Worm (Caenorhabditis elegans) whole organism, L3 larva: Measurements from ENCODE around the gene mics-1.
A peak's percentile ranks its signal among the peaks of the same experiment; 100 is the strongest.

ENCODE experiments used
- R02D3.7 ChIP-seq: fragments of 150-350 bp; optimal IDR thresholded peaks from 2 replicates; lab custom pipeline; 2014; ENCODE audit warnings: missing biosample characterization, missing genetic modification characterization
- ZK546.5 ChIP-seq: sonication (generic microtip); optimal IDR thresholded peaks from 2 replicates; lab custom pipeline; 2017; ENCODE audit warnings: missing biosample characterization, missing genetic modification characterization
- aly-2 ChIP-seq: fragments of 150-350 bp; optimal IDR thresholded peaks from 2 replicates; lab custom pipeline; 2014; ENCODE audit warnings: missing biosample characterization, missing genetic modification characterization
- ama-1 ChIP-seq: fragments of 150-350 bp; optimal IDR thresholded peaks from 2 replicates; lab custom pipeline; 2018
- ceh-16 ChIP-seq: sonication (generic microtip); optimal IDR thresholded peaks from 2 replicates; lab custom pipeline; 2017; ENCODE audit warnings: missing biosample characterization, missing genetic modification characterization
- ceh-28 ChIP-seq: fragments of 150-350 bp; optimal IDR thresholded peaks from 2 replicates; lab custom pipeline; 2014; ENCODE audit warnings: missing biosample characterization, missing genetic modification reagents, missing genetic modification characterization
- ceh-82 ChIP-seq: fragments of 150-350 bp; optimal IDR thresholded peaks from 2 replicates; lab custom pipeline; 2014; ENCODE audit warnings: missing biosample characterization, missing genetic modification characterization
- ceh-9 ChIP-seq: sonication (generic microtip); optimal IDR thresholded peaks from 2 replicates; lab custom pipeline; 2018; ENCODE audit warnings: missing biosample characterization, missing genetic modification characterization
- daf-12 ChIP-seq: fragments of 150-350 bp; optimal IDR thresholded peaks from 2 replicates; lab custom pipeline; 2014; ENCODE audit warnings: missing biosample characterization, missing genetic modification reagents, missing genetic modification characterization
- egl-27 ChIP-seq: sonication (generic microtip); optimal IDR thresholded peaks from 4 replicates; lab custom pipeline; 2017; ENCODE audit warnings: missing biosample characterization, missing genetic modification reagents, missing genetic modification characterization
- egl-5 ChIP-seq: fragments of 150-350 bp; optimal IDR thresholded peaks from 2 replicates; lab custom pipeline; 2017; ENCODE audit warnings: missing biosample characterization, missing genetic modification reagents, missing genetic modification characterization, inconsistent platforms
- elt-1 ChIP-seq: fragments of 150-350 bp; optimal IDR thresholded peaks from 2 replicates; lab custom pipeline; 2014; ENCODE audit warnings: missing biosample characterization, missing genetic modification characterization
- elt-2 ChIP-seq: sonication (generic microtip); optimal IDR thresholded peaks from 2 replicates; lab custom pipeline; 2016; ENCODE audit warnings: missing genetic modification reagents, mild to moderate bottlenecking, missing genetic modification characterization, missing compliant biosample characterization
- elt-3 ChIP-seq, 3 experiments: fragments of 150-350 bp in 1 of 3; sonication (generic microtip) in 2 of 3; optimal IDR thresholded peaks; 2 replicates in 2 of 3; 4 replicates in 1 of 3; lab custom pipeline; 2014 to 2017; ENCODE audit warnings: missing biosample characterization in 3 of 3, missing genetic modification characterization in 3 of 3
- eor-1 ChIP-seq, 2 experiments: fragments of 150-350 bp; optimal IDR thresholded peaks; 2 replicates each; lab custom pipeline; 2014 to 2018; ENCODE audit warnings: missing biosample characterization in 2 of 2, missing genetic modification characterization in 2 of 2
- fkh-10 ChIP-seq: sonication (generic microtip); optimal IDR thresholded peaks from 2 replicates; lab custom pipeline; 2017; ENCODE audit warnings: missing biosample characterization, missing genetic modification reagents, missing genetic modification characterization
- fkh-2 ChIP-seq: fragments of 150-350 bp; optimal IDR thresholded peaks from 2 replicates; lab custom pipeline; 2014; ENCODE audit warnings: missing biosample characterization, missing genetic modification reagents, missing genetic modification characterization
- fos-1 ChIP-seq: fragments of 150-350 bp; optimal IDR thresholded peaks from 2 replicates; lab custom pipeline; 2014; ENCODE audit warnings: missing biosample characterization, missing genetic modification characterization
- hmg-11 ChIP-seq: sonication (generic microtip); optimal IDR thresholded peaks from 2 replicates; lab custom pipeline; 2016; ENCODE audit warnings: missing genetic modification characterization, missing compliant biosample characterization
- jun-1 ChIP-seq: fragments of 150-350 bp; optimal IDR thresholded peaks from 2 replicates; lab custom pipeline; 2014; ENCODE audit warnings: missing biosample characterization, missing genetic modification reagents, missing genetic modification characterization
- lin-15B ChIP-seq: fragments of 150-350 bp; optimal IDR thresholded peaks from 2 replicates; lab custom pipeline; 2014; ENCODE audit warnings: missing biosample characterization, missing genetic modification characterization
- lin-39 ChIP-seq: fragments of 150-350 bp; optimal IDR thresholded peaks from 2 replicates; lab custom pipeline; 2018; ENCODE audit warnings: missing biosample characterization, missing genetic modification reagents, missing genetic modification characterization
- lsy-12 ChIP-seq: sonication (generic microtip); optimal IDR thresholded peaks from 2 replicates; lab custom pipeline; 2016; ENCODE audit warnings: mild to moderate bottlenecking, missing genetic modification characterization, missing compliant biosample characterization
- mdl-1 ChIP-seq: fragments of 150-350 bp; optimal IDR thresholded peaks from 2 replicates; lab custom pipeline; 2014; ENCODE audit warnings: missing biosample characterization, missing genetic modification characterization
- mml-1 ChIP-seq: fragments of 150-350 bp; sonication (generic microtip); optimal IDR thresholded peaks from 3 replicates; lab custom pipeline; 2014; ENCODE audit warnings: missing biosample characterization, missing genetic modification characterization
- nfya-1 ChIP-seq: sonication (generic microtip); optimal IDR thresholded peaks from 2 replicates; lab custom pipeline; 2017; ENCODE audit warnings: missing genetic modification characterization, mild to moderate bottlenecking, missing compliant biosample characterization, antibody characterized with exemption, moderate library complexity; ENCODE audit not compliant: insufficient read depth
- nhr-11 ChIP-seq: fragments of 150-350 bp; optimal IDR thresholded peaks from 2 replicates; lab custom pipeline; 2014; ENCODE audit warnings: missing biosample characterization, missing genetic modification characterization
- nhr-12 ChIP-seq: fragments of 150-350 bp; optimal IDR thresholded peaks from 2 replicates; lab custom pipeline; 2014; ENCODE audit warnings: missing biosample characterization, missing genetic modification characterization
- nhr-23 ChIP-seq: fragments of 150-350 bp; optimal IDR thresholded peaks from 2 replicates; lab custom pipeline; 2014; ENCODE audit warnings: missing biosample characterization, missing genetic modification reagents, missing genetic modification characterization
- nhr-237 ChIP-seq: fragments of 150-350 bp; optimal IDR thresholded peaks from 2 replicates; lab custom pipeline; 2014; ENCODE audit warnings: missing biosample characterization, missing genetic modification characterization
- nhr-25 ChIP-seq: sonication (generic microtip); optimal IDR thresholded peaks from 2 replicates; lab custom pipeline; 2017; ENCODE audit warnings: missing biosample characterization, missing genetic modification characterization
- nhr-28 ChIP-seq: fragments of 150-350 bp; optimal IDR thresholded peaks from 2 replicates; lab custom pipeline; 2014; ENCODE audit warnings: missing biosample characterization, missing genetic modification characterization
- nhr-43 ChIP-seq: sonication (generic microtip); optimal IDR thresholded peaks from 2 replicates; lab custom pipeline; 2016; ENCODE audit warnings: mild to moderate bottlenecking, missing genetic modification characterization, missing compliant biosample characterization; ENCODE audit not compliant: poor library complexity, severe bottlenecking
- nhr-67 ChIP-seq: fragments of 150-350 bp; optimal IDR thresholded peaks from 2 replicates; lab custom pipeline; 2014; ENCODE audit warnings: missing biosample characterization, missing genetic modification characterization
- nhr-76 ChIP-seq: fragments of 150-350 bp; sonication (generic microtip); optimal IDR thresholded peaks from 5 replicates; lab custom pipeline; 2014; ENCODE audit warnings: missing biosample characterization, missing genetic modification characterization
- nhr-77 ChIP-seq: fragments of 150-350 bp; optimal IDR thresholded peaks from 2 replicates; lab custom pipeline; 2014; ENCODE audit warnings: missing biosample characterization, missing genetic modification characterization
- pha-4 ChIP-seq: fragments of 150-350 bp; optimal IDR thresholded peaks from 2 replicates; lab custom pipeline; 2014; ENCODE audit warnings: missing biosample characterization, missing genetic modification reagents, missing genetic modification characterization
- pqm-1 ChIP-seq: fragments of 150-350 bp; optimal IDR thresholded peaks from 2 replicates; lab custom pipeline; 2017; ENCODE audit warnings: missing biosample characterization, missing genetic modification characterization, inconsistent platforms
- sea-2 ChIP-seq: fragments of 150-350 bp; sonication (generic microtip); optimal IDR thresholded peaks from 4 replicates; lab custom pipeline; 2014; ENCODE audit warnings: missing biosample characterization, missing genetic modification reagents, missing genetic modification characterization
- skn-1 ChIP-seq: fragments of 150-350 bp; optimal IDR thresholded peaks from 2 replicates; lab custom pipeline; 2014; ENCODE audit warnings: missing biosample characterization, missing genetic modification characterization
- snpc-4 ChIP-seq: fragments of 150-350 bp; optimal IDR thresholded peaks from 2 replicates; lab custom pipeline; 2014; ENCODE audit warnings: missing biosample characterization, missing genetic modification characterization
- tbx-2 ChIP-seq: sonication (generic microtip); optimal IDR thresholded peaks from 2 replicates; lab custom pipeline; 2016; ENCODE audit warnings: mild to moderate bottlenecking, missing genetic modification characterization, missing compliant biosample characterization
- unc-39 ChIP-seq: sonication (generic microtip); optimal IDR thresholded peaks from 4 replicates; lab custom pipeline; 2017; ENCODE audit warnings: missing biosample characterization, missing genetic modification characterization
- unc-62 ChIP-seq: fragments of 150-350 bp; sonication (generic microtip); optimal IDR thresholded peaks from 4 replicates; lab custom pipeline; 2014; ENCODE audit warnings: missing biosample characterization, missing genetic modification reagents, missing genetic modification characterization
- zag-1 ChIP-seq: fragments of 150-350 bp; optimal IDR thresholded peaks from 2 replicates; lab custom pipeline; 2014; ENCODE audit warnings: missing biosample characterization, missing genetic modification characterization
- ztf-11 ChIP-seq: fragments of 150-350 bp; optimal IDR thresholded peaks from 2 replicates; lab custom pipeline; 2014; ENCODE audit warnings: missing biosample characterization, missing genetic modification characterization
- ztf-4 ChIP-seq: fragments of 150-350 bp; optimal IDR thresholded peaks from 2 replicates; lab custom pipeline; 2014; ENCODE audit warnings: missing biosample characterization, missing genetic modification characterization

mics-1 gene

ce11 chrV:10536808-10537207 is 41.3 kb downstream of the mics-1 start:
- TF ChIP-seq ztf-11 (tag; lab: Kevin White, UChicago) (no peak), ceh-82 (peak; percentile 73), ceh-16 (tag; lab: Kevin White, UChicago) (no peak), nhr-28 (tag; lab: Kevin White, UChicago) (no peak), nhr-76 (no peak), nhr-25 (peak; percentile 97), pha-4 (tag; lab: Kevin White, UChicago) (peak; percentile 94), nhr-237 (tag; lab: Kevin White, UChicago) (no peak), ceh-28 (tag; lab: Kevin White, UChicago) (peak; percentile 85), fkh-10 (GFP tag; lab: Kevin White, UChicago) (peak; percentile 37), ama-1 (lab: Kevin White, UChicago) (peak; percentile 67), mdl-1 (tag; lab: Kevin White, UChicago) (peak; percentile 65), tbx-2 (tag; lab: Kevin White, UChicago) (peak; percentile 86), lin-39 (tag; lab: Kevin White, UChicago) (peak; percentile 86), jun-1 (peak; percentile 87), nhr-12 (tag; lab: Kevin White, UChicago) (no peak), snpc-4 (tag; lab: Kevin White, UChicago) (peak; percentile 93), fos-1 (tag; lab: Kevin White, UChicago) (no peak), egl-27 (tag; lab: Kevin White, UChicago) (peak; percentile 61), R02D3.7 (tag; lab: Kevin White, UChicago) (peak; percentile 75), mml-1 (no peak), zag-1 (tag; lab: Kevin White, UChicago) (peak; percentile 32), nhr-23 (tag; lab: Kevin White, UChicago) (peak; percentile 92), sea-2 (GFP tag; lab: Kevin White, UChicago) (no peak), unc-62 (peak; percentile 61), nfya-1 (peak; percentile 95), ZK546.5 (tag; lab: Kevin White, UChicago) (peak; percentile 36), lin-15B (tag; lab: Kevin White, UChicago) (peak; percentile 93), lsy-12 (peak; percentile 71), skn-1 (tag; lab: Kevin White, UChicago) (peak; percentile 62), elt-1 (tag; lab: Kevin White, UChicago) (peak; percentile 47), nhr-43 (tag; lab: Kevin White, UChicago) (peak; percentile 89), daf-12 (tag; lab: Kevin White, UChicago) (no peak), ztf-4 (tag; lab: Kevin White, UChicago) (peak; percentile 53), elt-3 (tag; optimal IDR thresholded peaks at IDR 0.05; lab: Kevin White, UChicago) (peak in 1 of 3 experiments; percentile 29), aly-2 (tag; lab: Kevin White, UChicago) (no peak), fkh-2 (tag; lab: Kevin White, UChicago) (no peak), elt-2 (peak; percentile 58), nhr-11 (tag; lab: Kevin White, UChicago) (no peak), hmg-11 (peak; percentile 91), unc-39 (tag; lab: Kevin White, UChicago) (no peak), eor-1 (tag; optimal IDR thresholded peaks at IDR 0.05; lab: Kevin White, UChicago) (no peak), pqm-1 (peak; percentile 56), egl-5 (tag; lab: Kevin White, UChicago) (peak; percentile 78), nhr-67 (no peak), nhr-77 (tag; lab: Kevin White, UChicago) (peak; percentile 48), ceh-9 (tag; lab: Kevin White, UChicago) (no peak)
- TF ChIP-seq, all 47 proteins: peak for 30
